Worm (Caenorhabditis elegans) whole organism, late embryonic: ENCODE data around the gene fbxb-75.

ENCODE experiments used
- ahr-1 ChIP-seq: sonication (generic microtip); optimal IDR thresholded peaks from 2 replicates; lab custom pipeline; 2016; ENCODE audit warnings: missing genetic modification characterization, missing compliant biosample characterization
- ceh-30 ChIP-seq: fragments of 150-350 bp; optimal IDR thresholded peaks from 2 replicates; lab custom pipeline; 2014; ENCODE audit warnings: missing biosample characterization, missing genetic modification characterization
- ceh-31 ChIP-seq: sonication (generic microtip); optimal IDR thresholded peaks from 2 replicates; lab custom pipeline; 2016; ENCODE audit warnings: missing genetic modification characterization, missing compliant biosample characterization
- ceh-6 ChIP-seq: fragments of 200-800 bp; sonication (Bioruptor generic); optimal IDR thresholded peaks from 2 replicates; lab custom pipeline; 2018; ENCODE audit warnings: mild to moderate bottlenecking, missing genetic modification characterization, missing compliant biosample characterization
- dmd-4 ChIP-seq: sonication (generic microtip); optimal IDR thresholded peaks from 2 replicates; lab custom pipeline; 2016; ENCODE audit warnings: borderline replicate concordance, missing genetic modification characterization, missing compliant biosample characterization
- dve-1 ChIP-seq: sonication (generic microtip); optimal IDR thresholded peaks from 2 replicates; lab custom pipeline; 2017; ENCODE audit warnings: antibody characterized with exemption, mild to moderate bottlenecking, missing genetic modification characterization, missing compliant biosample characterization
- hlh-6 ChIP-seq: sonication (generic microtip); optimal IDR thresholded peaks from 2 replicates; lab custom pipeline; 2016; ENCODE audit warnings: missing genotype, missing genetic modification characterization, missing compliant biosample characterization
- pha-4 ChIP-seq: fragments of 150-350 bp; optimal IDR thresholded peaks from 2 replicates; lab custom pipeline; 2018; ENCODE audit warnings: missing biosample characterization, missing genetic modification reagents, missing genetic modification characterization

DNA sequence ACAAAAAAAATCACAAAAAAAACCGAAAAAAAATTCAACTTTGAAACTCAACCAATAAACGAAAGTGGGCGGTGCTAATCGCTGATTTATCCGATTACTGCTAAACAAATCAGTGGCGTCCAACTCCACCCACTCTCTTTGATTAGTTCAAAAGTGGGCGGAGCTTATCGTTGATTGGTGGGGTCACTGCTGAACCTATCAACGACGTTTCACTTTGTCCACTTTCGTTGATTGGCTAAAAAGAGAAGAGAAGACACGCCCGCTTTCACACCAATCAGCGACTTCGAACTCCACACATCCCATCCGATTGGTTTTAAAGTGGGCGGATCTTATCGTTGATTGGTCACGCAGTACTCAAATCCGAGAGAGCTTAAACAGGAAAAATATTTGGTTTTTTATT, 17.1 kb downstream of the fbxb-75 start:
- no peak for TF ChIP-seq dmd-4 (tag; lab: Kevin White, UChicago)
- TF ChIP-seq hlh-6 (tag; lab: Kevin White, UChicago), result no peak
- TF ChIP-seq ceh-31 (tag; lab: Kevin White, UChicago), result no peak
- no peak for TF ChIP-seq ceh-6
- TF ChIP-seq ceh-30, result no peak
- TF ChIP-seq ahr-1, result no peak
- TF ChIP-seq dve-1, result no peak
- no peak for TF ChIP-seq pha-4 (tag; lab: Kevin White, UChicago)
